Worm (Caenorhabditis elegans) whole organism, young adult: Measurements from ENCODE around the gene ceh-40.

Experiments used
- B0019.2 ChIP-seq: fragments of 200-800 bp; sonication (Bioruptor generic); conservative IDR thresholded peaks from 2 replicates; pipeline ENCODE4 v1.3.6; 2022; ENCODE audit warnings: missing genetic modification reagents, missing genetic modification characterization, missing compliant biosample characterization
- B0035.1 ChIP-seq: sonication (generic microtip); optimal IDR thresholded peaks from 2 replicates; lab custom pipeline; 2016; ENCODE audit warnings: missing genetic modification characterization, mild to moderate bottlenecking, missing compliant biosample characterization, missing genotype, missing genetic modification reagents
- F23B12.7 ChIP-seq: sonication (generic microtip); optimal IDR thresholded peaks from 2 replicates; lab custom pipeline; 2017; ENCODE audit warnings: missing genetic modification characterization, mild to moderate bottlenecking, missing compliant biosample characterization, antibody characterized with exemption, moderate library complexity; ENCODE audit not compliant: insufficient read depth
- F33H1.4 ChIP-seq: fragments of 200-800 bp; sonication (Bioruptor generic); IDR thresholded peaks from 2 replicates; pipeline ENCODE4 v1.3.6; 2022; ENCODE audit warnings: missing genetic modification reagents, missing genetic modification characterization, missing compliant biosample characterization
- F57A8.1 ChIP-seq: fragments of 200-800 bp; sonication (Bioruptor generic); optimal IDR thresholded peaks from 2 replicates; lab custom pipeline; 2018; ENCODE audit warnings: mild to moderate bottlenecking, missing genetic modification characterization, moderate library complexity, missing compliant biosample characterization
- F57C9.4 ChIP-seq: sonication (generic microtip); optimal IDR thresholded peaks from 2 replicates; lab custom pipeline; 2017; ENCODE audit warnings: mild to moderate bottlenecking, missing genetic modification characterization, missing compliant biosample characterization
- Y53F4B.3 ChIP-seq: fragments of 200-800 bp; sonication (Bioruptor generic); IDR thresholded peaks from 2 replicates; pipeline ENCODE4 v1.3.6; 2022; ENCODE audit warnings: missing genetic modification reagents, missing genetic modification characterization, missing compliant biosample characterization
- Y53G8AR.9 ChIP-seq: fragments of 200-800 bp; sonication (Bioruptor generic); conservative IDR thresholded peaks from 2 replicates; pipeline ENCODE4 v1.3.6; 2022; ENCODE audit warnings: missing genetic modification reagents, missing genetic modification characterization, missing compliant biosample characterization
- Y67H2A.10 ChIP-seq: fragments of 200-800 bp; sonication (Bioruptor generic); conservative IDR thresholded peaks from 2 replicates; pipeline ENCODE4 v1.3.6; 2022; ENCODE audit warnings: missing genetic modification reagents, missing genetic modification characterization, missing compliant biosample characterization
- akir-1 ChIP-seq: fragments of 200-800 bp; sonication (Bioruptor generic); optimal IDR thresholded peaks from 2 replicates; lab custom pipeline; 2018; ENCODE audit warnings: mild to moderate bottlenecking, missing genetic modification characterization, moderate library complexity, missing compliant biosample characterization
- aptf-3 ChIP-seq: fragments of 200-800 bp; sonication (Bioruptor generic); IDR thresholded peaks from 2 replicates; pipeline ENCODE4 v1.3.6; 2022; ENCODE audit warnings: missing genetic modification characterization, missing compliant biosample characterization
- atf-7 ChIP-seq: sonication (generic microtip); optimal IDR thresholded peaks from 2 replicates; lab custom pipeline; 2017; ENCODE audit warnings: mild to moderate bottlenecking, missing genetic modification characterization, missing compliant biosample characterization
- attf-6 ChIP-seq: fragments of 200-800 bp; sonication (Bioruptor generic); IDR thresholded peaks from 2 replicates; pipeline ENCODE4 v1.3.6; 2022; ENCODE audit warnings: missing genetic modification reagents, missing genetic modification characterization, missing compliant biosample characterization
- ceh-27 ChIP-seq: fragments of 200-800 bp; sonication (Bioruptor generic); optimal IDR thresholded peaks from 2 replicates; lab custom pipeline; 2018; ENCODE audit warnings: mild to moderate bottlenecking, missing genetic modification characterization, moderate library complexity, missing compliant biosample characterization
- ceh-91 ChIP-seq: fragments of 200-800 bp; sonication (Bioruptor generic); IDR thresholded peaks from 2 replicates; pipeline ENCODE4 v1.3.6; 2022; ENCODE audit warnings: missing genetic modification reagents, missing genetic modification characterization, missing compliant biosample characterization
- chd-7 ChIP-seq: sonication (generic microtip); optimal IDR thresholded peaks from 2 replicates; lab custom pipeline; 2016; ENCODE audit warnings: mild to moderate bottlenecking, missing genetic modification characterization, moderate library complexity, missing compliant biosample characterization
- fkh-3 ChIP-seq: sonication (generic microtip); optimal IDR thresholded peaks from 2 replicates; lab custom pipeline; 2016; ENCODE audit warnings: mild to moderate bottlenecking, missing genetic modification characterization, missing compliant biosample characterization
- gei-17 ChIP-seq: fragments of 200-800 bp; sonication (Bioruptor generic); optimal IDR thresholded peaks from 2 replicates; lab custom pipeline; 2018; ENCODE audit warnings: mild to moderate bottlenecking, missing genetic modification characterization, missing compliant biosample characterization
- hlh-12 ChIP-seq: sonication (generic microtip); optimal IDR thresholded peaks from 2 replicates; lab custom pipeline; 2016; ENCODE audit warnings: missing genetic modification characterization, missing compliant biosample characterization
- hlh-26 ChIP-seq: fragments of 200-800 bp; sonication (Bioruptor generic); conservative IDR thresholded peaks from 2 replicates; pipeline ENCODE4 v1.3.6; 2022; ENCODE audit warnings: missing genetic modification reagents, missing genetic modification characterization, missing compliant biosample characterization
- hmg-1.2 ChIP-seq: fragments of 200-800 bp; sonication (Bioruptor generic); IDR thresholded peaks from 2 replicates; pipeline ENCODE4 v1.3.6; 2022; ENCODE audit warnings: missing genetic modification reagents, missing genetic modification characterization, missing compliant biosample characterization
- hsf-1 ChIP-seq: fragments of 200-800 bp; sonication (Bioruptor generic); IDR thresholded peaks from 2 replicates; pipeline ENCODE4 v1.3.6; 2022; ENCODE audit warnings: missing genetic modification reagents, missing genetic modification characterization, missing compliant biosample characterization
- lag-1 ChIP-seq: fragments of 200-800 bp; sonication (Bioruptor generic); IDR thresholded peaks from 2 replicates; pipeline ENCODE4 v1.3.6; 2022; ENCODE audit warnings: missing genetic modification reagents, missing genetic modification characterization, missing compliant biosample characterization
- let-526 ChIP-seq: fragments of 200-800 bp; sonication (Bioruptor generic); IDR thresholded peaks from 2 replicates; pipeline ENCODE4 v1.3.6; 2022; ENCODE audit warnings: missing genetic modification reagents, missing genetic modification characterization, missing compliant biosample characterization
- let-607 ChIP-seq, 2 experiments: fragments of 200-800 bp in 1 of 2; sonication (Bioruptor generic) in 1 of 2; sonication (generic microtip) in 1 of 2; optimal IDR thresholded peaks; 2 replicates each; lab custom pipeline; 2016 to 2018; ENCODE audit warnings: mild to moderate bottlenecking in 2 of 2, missing compliant biosample characterization in 2 of 2, missing genetic modification characterization in 2 of 2, moderate library complexity in 2 of 2, missing genotype in 1 of 2
- lin-26 ChIP-seq: fragments of 200-800 bp; sonication (Bioruptor generic); IDR thresholded peaks from 2 replicates; pipeline ENCODE4 v1.3.6; 2022; ENCODE audit warnings: missing genetic modification reagents, missing genetic modification characterization, missing compliant biosample characterization
- lsy-27 ChIP-seq: sonication (generic microtip); optimal IDR thresholded peaks from 2 replicates; lab custom pipeline; 2017; ENCODE audit warnings: missing genetic modification characterization, mild to moderate bottlenecking, missing compliant biosample characterization, antibody characterized with exemption, missing genotype, borderline replicate concordance; ENCODE audit not compliant: insufficient read depth
- madf-8 ChIP-seq: fragments of 200-800 bp; sonication (Bioruptor generic); conservative IDR thresholded peaks from 2 replicates; pipeline ENCODE4 v1.3.6; 2022; ENCODE audit warnings: missing genetic modification reagents, missing genetic modification characterization, missing compliant biosample characterization
- mcd-1 ChIP-seq: fragments of 200-800 bp; sonication (Bioruptor generic); IDR thresholded peaks from 2 replicates; pipeline ENCODE4 v1.3.6; 2022; ENCODE audit warnings: missing genetic modification reagents, missing genetic modification characterization, missing compliant biosample characterization
- nfya-2 ChIP-seq: fragments of 200-800 bp; sonication (Bioruptor generic); IDR thresholded peaks from 2 replicates; pipeline ENCODE4 v1.3.6; 2022; ENCODE audit warnings: missing genetic modification reagents, missing genetic modification characterization, missing compliant biosample characterization
- nhr-90 ChIP-seq: sonication (generic microtip); optimal IDR thresholded peaks from 2 replicates; lab custom pipeline; 2016; ENCODE audit warnings: missing genotype, mild to moderate bottlenecking, missing genetic modification characterization, missing compliant biosample characterization
- pha-4 ChIP-seq: fragments of 150-350 bp; sonication (generic microtip); optimal IDR thresholded peaks from 2 replicates; lab custom pipeline; 2014; ENCODE audit warnings: missing biosample characterization, missing genetic modification reagents, missing genetic modification characterization
- repo-1 ChIP-seq: sonication (generic microtip); optimal IDR thresholded peaks from 2 replicates; lab custom pipeline; 2017; ENCODE audit warnings: mild to moderate bottlenecking, missing genetic modification characterization, missing compliant biosample characterization
- sea-2 ChIP-seq: fragments of 200-800 bp; sonication (Bioruptor generic); IDR thresholded peaks from 2 replicates; pipeline ENCODE4 v1.3.6; 2022; ENCODE audit warnings: missing genetic modification characterization, missing compliant biosample characterization
- snpc-1.3 ChIP-seq: sonication (generic microtip); optimal IDR thresholded peaks from 2 replicates; lab custom pipeline; 2017; ENCODE audit warnings: missing genetic modification characterization, mild to moderate bottlenecking, missing compliant biosample characterization, antibody characterized with exemption, moderate library complexity, missing genotype, missing genetic modification reagents; ENCODE audit not compliant: insufficient read depth
- snpc-3.4 ChIP-seq: sonication (generic microtip); optimal IDR thresholded peaks from 2 replicates; lab custom pipeline; 2017; ENCODE audit warnings: missing genetic modification characterization, mild to moderate bottlenecking, missing compliant biosample characterization, antibody characterized with exemption, moderate library complexity, missing genotype, missing genetic modification reagents
- somi-1 ChIP-seq: fragments of 200-800 bp; sonication (Bioruptor generic); optimal IDR thresholded peaks from 2 replicates; lab custom pipeline; 2018; ENCODE audit warnings: mild to moderate bottlenecking, missing genetic modification characterization, missing compliant biosample characterization
- tbx-9 ChIP-seq: sonication (generic microtip); optimal IDR thresholded peaks from 2 replicates; lab custom pipeline; 2016; ENCODE audit warnings: borderline replicate concordance, missing genetic modification characterization, inconsistent platforms, missing compliant biosample characterization
- unc-130 ChIP-seq: sonication (generic microtip); optimal IDR thresholded peaks from 2 replicates; lab custom pipeline; 2016; ENCODE audit warnings: missing genetic modification reagents, missing genetic modification characterization, missing compliant biosample characterization
- xnd-1 ChIP-seq: sonication (generic microtip); optimal IDR thresholded peaks from 2 replicates; lab custom pipeline; 2016; ENCODE audit warnings: missing genotype, missing genetic modification reagents, missing genetic modification characterization, missing compliant biosample characterization
- ztf-25 ChIP-seq: fragments of 200-800 bp; sonication (Bioruptor generic); IDR thresholded peaks from 2 replicates; pipeline ENCODE4 v1.3.6; 2022; ENCODE audit warnings: missing genetic modification reagents, missing genetic modification characterization, missing compliant biosample characterization
- ztf-28 ChIP-seq: fragments of 200-800 bp; sonication (Bioruptor generic); IDR thresholded peaks from 2 replicates; pipeline ENCODE4 v1.3.6; 2022; ENCODE audit warnings: missing genetic modification reagents, missing genetic modification characterization, missing compliant biosample characterization
- ztf-3 ChIP-seq: fragments of 200-800 bp; sonication (Bioruptor generic); optimal IDR thresholded peaks from 2 replicates; lab custom pipeline; 2018; ENCODE audit warnings: mild to moderate bottlenecking, missing genetic modification characterization, missing compliant biosample characterization

ceh-40 gene

DNA sequence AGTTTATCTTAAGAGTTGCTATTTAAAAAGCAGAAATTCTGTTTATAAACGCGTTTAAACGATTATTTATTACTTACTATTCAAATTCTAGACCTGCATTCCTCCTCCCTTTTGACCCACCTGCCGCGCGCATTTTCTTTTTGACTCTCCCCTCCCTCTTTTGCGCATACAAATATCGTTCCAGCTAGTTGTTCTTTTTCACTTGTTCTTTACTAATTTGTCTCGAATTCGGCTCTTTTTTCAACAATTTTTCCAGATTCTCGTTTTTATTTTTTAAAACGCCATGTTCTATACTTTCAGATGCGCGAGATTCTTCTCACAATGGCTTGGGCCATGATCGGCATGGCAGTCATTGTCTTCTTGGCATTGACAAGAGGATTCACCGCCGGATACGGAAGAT is 44.8 kb upstream of the ceh-40 start, which contains the start of gene F19H6.4 (continued):
- TF ChIP-seq snpc-1.3 (tag; lab: Kevin White, UChicago) (no peak), hsf-1 (no peak), F23B12.7 (tag; lab: Kevin White, UChicago) (no peak), hlh-12 (tag; lab: Kevin White, UChicago) (no peak), ztf-25 (GFP tag; lab: Robert Waterston, UW) (no peak)

DNA sequence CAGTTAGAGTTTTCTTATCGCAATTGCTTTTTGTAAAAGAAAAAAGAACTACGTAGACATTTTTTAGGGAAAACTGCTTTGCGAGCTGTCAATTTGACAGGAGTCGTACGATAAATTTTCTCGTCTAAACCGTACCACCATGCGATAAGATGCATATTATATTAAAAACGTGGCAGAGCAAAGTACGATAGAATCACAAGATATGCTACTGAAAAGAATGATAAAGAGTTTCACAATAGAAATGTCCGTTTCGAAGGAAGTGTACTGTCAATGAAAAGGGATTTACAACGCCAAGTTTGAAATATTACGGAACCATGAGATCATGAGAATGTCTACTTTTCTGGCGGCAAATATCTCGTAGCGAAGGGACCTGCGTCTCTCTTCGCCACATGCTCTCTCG is 44.2 kb upstream of the ceh-40 start, which contains the start of gene F19H6.5:
TSS of gene F19H6.5 (minus strand) at position 101 of the 400 bp plus-strand sequence.
- no peak for TF ChIP-seq gei-17 (GFP tag; lab: Kevin White, UChicago)
- no peak for TF ChIP-seq ztf-28
- no peak for TF ChIP-seq Y67H2A.10 (GFP tag; lab: Robert Waterston, UW)
- TF ChIP-seq hmg-1.2 = peak; percentile 27; the same call in 1 of the 2 replicates

DNA sequence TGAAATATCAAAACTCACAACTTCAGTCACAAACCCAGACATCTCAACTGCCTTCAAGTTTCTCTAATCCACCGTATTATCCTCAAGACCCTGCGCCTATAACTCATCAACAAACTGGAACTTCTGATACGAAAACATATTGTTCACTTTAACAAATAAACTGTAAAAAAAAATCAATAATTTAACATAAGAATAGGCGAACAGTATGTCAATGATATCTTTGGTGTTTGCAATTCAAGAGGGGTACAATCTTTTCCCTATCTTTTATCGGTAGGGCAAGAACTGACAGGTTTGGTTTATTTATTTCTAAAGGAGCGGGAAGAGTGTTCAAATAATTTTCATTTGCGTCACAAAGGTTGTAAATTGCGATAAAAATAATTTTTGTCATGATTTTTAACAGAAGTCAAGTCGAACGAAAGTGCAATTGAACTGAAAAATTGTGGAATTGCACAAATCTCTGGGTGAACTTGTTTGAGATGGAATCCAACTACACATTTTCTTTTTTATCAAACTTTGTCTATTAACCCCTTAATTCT is 42.4 kb upstream of the ceh-40 start:
- no peak for TF ChIP-seq nfya-2
- peak; percentile 70 for TF ChIP-seq akir-1 (GFP tag; lab: Kevin White, UChicago)
- peak; percentile 71 for TF ChIP-seq F57C9.4 (tag; lab: Kevin White, UChicago)
- TF ChIP-seq B0035.1 = peak; percentile 95
- peak; percentile 98 for TF ChIP-seq ceh-27 (GFP tag; lab: Kevin White, UChicago)
- TF ChIP-seq hlh-26 (GFP tag; lab: Robert Waterston, UW) = no peak
- TF ChIP-seq pha-4 (tag; lab: Kevin White, UChicago) = peak; percentile 97
- TF ChIP-seq Y53G8AR.9 = peak; percentile 97
- peak; percentile 99 for TF ChIP-seq repo-1 (tag; lab: Kevin White, UChicago)
- no peak for TF ChIP-seq tbx-9
- no peak for TF ChIP-seq lsy-27
- TF ChIP-seq Y53F4B.3 (GFP tag; lab: Robert Waterston, UW) = no peak
- peak; percentile 81 for TF ChIP-seq let-526
- peak; percentile 84; the same call in 1 of the 2 replicates for TF ChIP-seq lag-1 (GFP tag; lab: Robert Waterston, UW)
- TF ChIP-seq nhr-90 (tag; lab: Kevin White, UChicago) = peak; percentile 91
- peak; percentile 36 for TF ChIP-seq snpc-3.4 (tag; lab: Kevin White, UChicago)
- TF ChIP-seq attf-6 = no peak
- peak; percentile 33 for TF ChIP-seq unc-130 (GFP tag; lab: Kevin White, UChicago)
- TF ChIP-seq mcd-1 (GFP tag; lab: Robert Waterston, UW) = peak; percentile 82
- TF ChIP-seq F33H1.4 = no peak
- no peak for TF ChIP-seq aptf-3
- TF ChIP-seq sea-2 = no peak
- peak; percentile 76 to 93 for TF ChIP-seq let-607 (tag; optimal IDR thresholded peaks at IDR 0.05; lab: Kevin White, UChicago)
- TF ChIP-seq chd-7 (tag; lab: Kevin White, UChicago) = peak; percentile 89
- no peak for TF ChIP-seq B0019.2
- peak; percentile 97 for TF ChIP-seq gei-17 (GFP tag; lab: Kevin White, UChicago)
- TF ChIP-seq atf-7 (tag; lab: Kevin White, UChicago) = peak; percentile 98
- peak; percentile 85 for TF ChIP-seq F57A8.1 (GFP tag; lab: Kevin White, UChicago)
- no peak for TF ChIP-seq ceh-91
- no peak for TF ChIP-seq ztf-28
- peak; percentile 97 for TF ChIP-seq somi-1
- no peak for TF ChIP-seq xnd-1
- no peak for TF ChIP-seq Y67H2A.10 (GFP tag; lab: Robert Waterston, UW)
- TF ChIP-seq fkh-3 (tag; lab: Kevin White, UChicago) = no peak
- TF ChIP-seq madf-8 (GFP tag; lab: Robert Waterston, UW) = no peak
- peak; percentile 73 for TF ChIP-seq lin-26 (GFP tag; lab: Robert Waterston, UW)
- TF ChIP-seq ztf-3 (GFP tag; lab: Kevin White, UChicago) = peak; percentile 88
